Fruit fly (Drosophila melanogaster): ENCODE data around the gene Cpr65Au.

DNA sequence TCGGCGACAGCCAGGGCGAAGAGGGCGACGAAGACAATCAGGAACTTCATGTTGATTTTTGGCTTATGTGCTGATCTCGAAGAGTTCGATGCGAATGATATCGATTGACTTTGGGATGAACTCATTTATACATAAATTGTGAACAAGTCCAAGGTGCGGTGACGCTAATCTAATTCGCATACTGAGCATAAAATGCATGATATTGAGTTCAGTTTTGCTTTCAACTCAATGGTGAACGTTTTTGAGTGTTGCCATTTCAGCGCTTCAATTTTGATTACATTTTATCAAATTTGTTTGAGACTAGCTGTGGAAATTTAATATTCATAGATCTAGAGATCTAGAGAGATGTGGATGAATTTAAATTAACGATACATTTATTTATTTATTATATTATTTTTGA, 4.8 kb upstream of the Cpr65Au start, which contains the start of gene Lcp65Af:
- no peak for TF ChIP-seq CG32264 (GFP tag; optimal IDR thresholded peaks at IDR 0.05)
- TF ChIP-seq N (GFP tag; optimal IDR thresholded peaks at IDR 0.05) = no peak
- no peak for TF ChIP-seq Abd-B (GFP tag; optimal IDR thresholded peaks at IDR 0.05)
- TF ChIP-seq Dif (GFP tag; optimal IDR thresholded peaks at IDR 0.05; ENCODE audit: partially characterized antibody) = no peak
- TF ChIP-seq dl (GFP tag; optimal IDR thresholded peaks at IDR 0.05; ENCODE audit: insufficient read depth in 1 of 2, partially characterized antibody in 2 of 2) = no peak
- no peak for TF ChIP-seq Hr78 (GFP tag; optimal IDR thresholded peaks at IDR 0.05)

Measured in whole organism, wandering third instar larva.